Worm (Caenorhabditis elegans) whole organism, midembryonic: Measurements from ENCODE around the gene mrpl-11.

Experiments
- T22C8.4 ChIP-seq: fragments of 200-800 bp; sonication (Bioruptor generic); IDR thresholded peaks from 2 replicates; pipeline ENCODE4 v1.3.6; 2022; ENCODE audit warnings: missing genetic modification characterization, missing compliant biosample characterization
- cog-1 ChIP-seq: sonication (generic microtip); optimal IDR thresholded peaks from 2 replicates; lab custom pipeline; 2016; ENCODE audit warnings: missing genetic modification characterization, missing compliant biosample characterization
- flt-1 ChIP-seq: fragments of 200-800 bp; sonication (Bioruptor generic); IDR thresholded peaks from 2 replicates; pipeline ENCODE4 v1.3.6; 2022; ENCODE audit warnings: missing genetic modification characterization, missing compliant biosample characterization
- klf-2 ChIP-seq: fragments of 200-800 bp; sonication (Bioruptor generic); conservative IDR thresholded peaks from 2 replicates; pipeline ENCODE4 v1.3.6; 2022; ENCODE audit warnings: missing genetic modification reagents, missing genetic modification characterization, missing compliant biosample characterization
- med-1 ChIP-seq: sonication (generic microtip); optimal IDR thresholded peaks from 2 replicates; lab custom pipeline; 2017; ENCODE audit warnings: missing genetic modification characterization, mild to moderate bottlenecking, missing compliant biosample characterization, antibody characterized with exemption, missing genetic modification reagents; ENCODE audit not compliant: insufficient read depth
- ref-1 ChIP-seq: fragments of 200-800 bp; sonication (Bioruptor generic); conservative IDR thresholded peaks from 2 replicates; pipeline ENCODE4 v1.3.6; 2022; ENCODE audit warnings: missing genetic modification reagents, missing genetic modification characterization, missing compliant biosample characterization
- tab-1 ChIP-seq: fragments of 200-800 bp; sonication (Bioruptor generic); IDR thresholded peaks from 2 replicates; pipeline ENCODE4 v1.3.6; 2022; ENCODE audit warnings: missing genetic modification characterization, missing compliant biosample characterization
- ztf-23 ChIP-seq: fragments of 200-800 bp; sonication (Bioruptor generic); IDR thresholded peaks from 2 replicates; pipeline ENCODE4 v1.3.6; 2022; ENCODE audit warnings: missing genetic modification reagents, missing genetic modification characterization, missing compliant biosample characterization
- ztf-29 ChIP-seq: fragments of 200-800 bp; sonication (Bioruptor generic); IDR thresholded peaks from 2 replicates; pipeline ENCODE4 v1.3.6; 2022; ENCODE audit warnings: missing genetic modification reagents, missing genetic modification characterization, missing compliant biosample characterization

mrpl-11 gene

ce11 chrIII:8761040-8761654 is 43.7 kb downstream of the mrpl-11 start, which contains the start of gene aak-1:
TSS of gene aak-1 (minus strand) at chrIII:8761090.
- TF ChIP-seq klf-2 (no peak), tab-1 (GFP tag; lab: Robert Waterston, UW) (no peak), flt-1 (GFP tag; lab: Robert Waterston, UW) (no peak), ref-1 (GFP tag; lab: Robert Waterston, UW) (no peak), ztf-23 (GFP tag; lab: Robert Waterston, UW) (no peak), med-1 (GFP tag; lab: Kevin White, UChicago) (no peak), ztf-29 (GFP tag; lab: Robert Waterston, UW) (no peak), T22C8.4 (GFP tag; lab: Robert Waterston, UW) (no peak), cog-1 (tag; lab: Kevin White, UChicago) (no peak)

ce11 chrIII:8762016-8762415 is 44.6 kb downstream of the mrpl-11 start:
- TF ChIP-seq ztf-29 (GFP tag; lab: Robert Waterston, UW) (no peak), ref-1 (GFP tag; lab: Robert Waterston, UW) (no peak), flt-1 (GFP tag; lab: Robert Waterston, UW) (no peak), med-1 (GFP tag; lab: Kevin White, UChicago) (no peak), ztf-23 (GFP tag; lab: Robert Waterston, UW) (no peak), tab-1 (GFP tag; lab: Robert Waterston, UW) (no peak), cog-1 (tag; lab: Kevin White, UChicago) (no peak), T22C8.4 (GFP tag; lab: Robert Waterston, UW) (no peak), klf-2 (no peak)

ce11 chrIII:8763111-8763510 is 45.7 kb downstream of the mrpl-11 start:
- TF ChIP-seq med-1 (GFP tag; lab: Kevin White, UChicago): no peak
- TF ChIP-seq klf-2: no peak
- TF ChIP-seq ref-1 (GFP tag; lab: Robert Waterston, UW): no peak
- TF ChIP-seq ztf-29 (GFP tag; lab: Robert Waterston, UW): no peak
- no peak for TF ChIP-seq flt-1 (GFP tag; lab: Robert Waterston, UW)
- no peak for TF ChIP-seq tab-1 (GFP tag; lab: Robert Waterston, UW)
- no peak for TF ChIP-seq T22C8.4 (GFP tag; lab: Robert Waterston, UW)
- no peak for TF ChIP-seq ztf-23 (GFP tag; lab: Robert Waterston, UW)
- no peak for TF ChIP-seq cog-1 (tag; lab: Kevin White, UChicago)

- TF ChIP-seq med-1 (GFP tag; lab: Kevin White, UChicago): no peak
- no peak for TF ChIP-seq ref-1 (GFP tag; lab: Robert Waterston, UW)
- TF ChIP-seq ztf-29 (GFP tag; lab: Robert Waterston, UW): no peak
- no peak for TF ChIP-seq cog-1 (tag; lab: Kevin White, UChicago)
- TF ChIP-seq T22C8.4 (GFP tag; lab: Robert Waterston, UW): no peak
- TF ChIP-seq klf-2: no peak
- TF ChIP-seq ztf-23 (GFP tag; lab: Robert Waterston, UW): no peak
- TF ChIP-seq tab-1 (GFP tag; lab: Robert Waterston, UW): no peak
- TF ChIP-seq flt-1 (GFP tag; lab: Robert Waterston, UW): no peak
These were observed 47.6 kb downstream of the mrpl-11 start for ce11 chrIII:8765030-8765429.

ce11 chrIII:8766467-8766866 is 49.0 kb downstream of the mrpl-11 start:
- TF ChIP-seq ztf-29 (GFP tag; lab: Robert Waterston, UW) (no peak), cog-1 (tag; lab: Kevin White, UChicago) (no peak), ztf-23 (GFP tag; lab: Robert Waterston, UW) (no peak), klf-2 (no peak), T22C8.4 (GFP tag; lab: Robert Waterston, UW) (no peak), flt-1 (GFP tag; lab: Robert Waterston, UW) (no peak), med-1 (GFP tag; lab: Kevin White, UChicago) (no peak), tab-1 (GFP tag; lab: Robert Waterston, UW) (no peak)

- TF ChIP-seq tab-1 (GFP tag; lab: Robert Waterston, UW): no peak
These were observed 49.9 kb downstream of the mrpl-11 start, which contains the start of gene mig-22 for ce11 chrIII:8767292-8767829. TSS of gene mig-22 (minus strand) at chrIII:8767342.

- TF ChIP-seq flt-1 (GFP tag; lab: Robert Waterston, UW): peak; percentile 90
- TF ChIP-seq ref-1 (GFP tag; lab: Robert Waterston, UW): no peak
- TF ChIP-seq ztf-23 (GFP tag; lab: Robert Waterston, UW): peak; percentile 88
- TF ChIP-seq cog-1 (tag; lab: Kevin White, UChicago): peak; percentile 71
- peak; percentile 94 for TF ChIP-seq med-1 (GFP tag; lab: Kevin White, UChicago)
- TF ChIP-seq T22C8.4 (GFP tag; lab: Robert Waterston, UW): peak; percentile 71
- TF ChIP-seq klf-2: peak; percentile 76
- peak; percentile 75 for TF ChIP-seq ztf-29 (GFP tag; lab: Robert Waterston, UW)
- TF ChIP-seq tab-1 (GFP tag; lab: Robert Waterston, UW): peak; percentile 87
These were observed 50.5 kb downstream of the mrpl-11 start, which contains the start of gene mtss-1 for ce11 chrIII:8767889-8768361. TSS of gene mtss-1 (plus strand) at chrIII:8768311.
